Worm (Caenorhabditis elegans): ENCODE results near the gene nspc-16.
A peak's percentile ranks its signal among the peaks of the same experiment; 100 is the strongest.

The nspc-16 gene

ce11 chrX:14492441-14492840 is 30.9 kb upstream of the nspc-16 start:
- TF ChIP-seq unc-130 (tag; optimal IDR thresholded peaks at IDR 0.05): no peak
- peak; percentile 66 for TF ChIP-seq nhr-47 (tag; optimal IDR thresholded peaks at IDR 0.05)
- no peak for TF ChIP-seq mep-1 (tag; optimal IDR thresholded peaks at IDR 0.05)
- peak; percentile 33 for TF ChIP-seq pax-3 (tag; optimal IDR thresholded peaks at IDR 0.05)
- peak; percentile 8 for TF ChIP-seq nhr-11 (tag; optimal IDR thresholded peaks at IDR 0.05)
- TF ChIP-seq fos-1 (tag; optimal IDR thresholded peaks at IDR 0.05): peak; percentile 1
- TF ChIP-seq nhr-12 (tag; optimal IDR thresholded peaks at IDR 0.05): no peak
- TF ChIP-seq efl-3 (GFP tag; optimal IDR thresholded peaks at IDR 0.05): no peak
- TF ChIP-seq swsn-7 (tag; optimal IDR thresholded peaks at IDR 0.05): peak; percentile 16
- no peak for TF ChIP-seq unc-30 (tag; optimal IDR thresholded peaks at IDR 0.05)
- TF ChIP-seq zag-1 (tag; optimal IDR thresholded peaks at IDR 0.05): no peak
- TF ChIP-seq elt-3 (tag; optimal IDR thresholded peaks at IDR 0.05): no peak
- no peak for TF ChIP-seq tlp-1 (tag; optimal IDR thresholded peaks at IDR 0.05)
- TF ChIP-seq pag-3 (tag; optimal IDR thresholded peaks at IDR 0.05; ENCODE audit: borderline replicate concordance, insufficient read depth): no peak
- no peak for TF ChIP-seq irx-1 (tag; optimal IDR thresholded peaks at IDR 0.05)
- no peak for TF ChIP-seq unc-98 (GFP tag; IDR thresholded peaks at IDR 0.05)
- TF ChIP-seq nhr-71 (tag; optimal IDR thresholded peaks at IDR 0.05): peak; percentile 71
- no peak for TF ChIP-seq lin-15B (tag; optimal IDR thresholded peaks at IDR 0.05)
- TF ChIP-seq fkh-8 (tag; optimal IDR thresholded peaks at IDR 0.05): peak; percentile 90

ce11 chrX:14495075-14495474 is 28.3 kb upstream of the nspc-16 start:
- TF ChIP-seq lsy-2 (tag; optimal IDR thresholded peaks at IDR 0.05) (no peak), ceh-63 (GFP tag; optimal IDR thresholded peaks at IDR 0.05) (no peak), hpl-2 (GFP tag; optimal IDR thresholded peaks at IDR 0.05) (no peak), rnt-1 (tag; optimal IDR thresholded peaks at IDR 0.05) (peak; percentile 16), lin-14 (GFP tag; optimal IDR thresholded peaks at IDR 0.05) (peak; percentile 73)

DNA sequence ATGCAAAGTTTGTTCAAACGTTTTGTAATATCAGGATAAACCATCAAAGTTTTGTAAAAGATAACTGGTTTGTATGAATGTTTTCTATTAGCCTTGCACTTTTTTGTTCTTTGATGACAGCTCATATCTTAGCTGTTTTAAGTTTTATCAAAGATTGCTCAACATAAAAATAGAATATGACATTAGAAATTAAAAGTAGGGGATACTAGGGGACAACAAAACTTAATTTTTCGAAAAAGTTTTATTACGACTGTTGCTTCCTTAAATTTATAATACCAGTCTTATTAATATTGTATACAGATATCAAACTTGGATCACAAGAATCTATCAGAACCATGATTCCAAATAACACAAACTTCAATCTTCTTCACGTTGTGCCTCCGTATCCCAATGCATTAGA is 27.6 kb upstream of the nspc-16 start, which contains the start of gene ztf-14:
Gene ztf-14 (plus strand): TSS at position 301 of the 400 bp plus-strand sequence.
- TF ChIP-seq mef-2 (tag; optimal IDR thresholded peaks at IDR 0.05): no peak
- TF ChIP-seq efl-1 (optimal IDR thresholded peaks at IDR 0.05): no peak
- peak in 1 of 2 experiments; percentile 15 for TF ChIP-seq efl-1 (GFP tag; optimal IDR thresholded peaks at IDR 0.05 in 1 of 2)

- TF ChIP-seq ceh-88 (GFP tag; IDR thresholded peaks at IDR 0.05): no peak
- TF ChIP-seq snu-23 (GFP tag; optimal IDR thresholded peaks at IDR 0.05): no peak
- TF ChIP-seq nhr-77 (tag; optimal IDR thresholded peaks at IDR 0.05): no peak
- no peak for TF ChIP-seq mep-1 (tag; optimal IDR thresholded peaks at IDR 0.05)
- TF ChIP-seq ets-5 (GFP tag; IDR thresholded peaks at IDR 0.05): no peak
- TF ChIP-seq nhr-71 (tag; optimal IDR thresholded peaks at IDR 0.05): peak; percentile 22
- TF ChIP-seq aha-1 (tag; optimal IDR thresholded peaks at IDR 0.05): no peak
- peak; percentile 64 for TF ChIP-seq unc-130 (tag; optimal IDR thresholded peaks at IDR 0.05)
- no peak for TF ChIP-seq elt-3 (tag; optimal IDR thresholded peaks at IDR 0.05)
- no peak for TF ChIP-seq efl-1 (optimal IDR thresholded peaks at IDR 0.05)
- no peak for TF ChIP-seq efl-1 (GFP tag; optimal IDR thresholded peaks at IDR 0.05 in 1 of 2)
- peak; percentile 61 for TF ChIP-seq lin-14 (GFP tag; optimal IDR thresholded peaks at IDR 0.05)
- no peak for TF ChIP-seq lin-13 (GFP tag; optimal IDR thresholded peaks at IDR 0.05)
- no peak for TF ChIP-seq nhr-84 (tag; optimal IDR thresholded peaks at IDR 0.05)
- no peak for TF ChIP-seq pag-3 (tag; optimal IDR thresholded peaks at IDR 0.05; ENCODE audit: borderline replicate concordance, insufficient read depth)
- TF ChIP-seq hlh-17 (GFP tag; optimal IDR thresholded peaks at IDR 0.05; ENCODE audit: borderline replicate concordance): no peak
- TF ChIP-seq nhr-12 (tag; optimal IDR thresholded peaks at IDR 0.05): no peak
- no peak for TF ChIP-seq aly-2 (tag; optimal IDR thresholded peaks at IDR 0.05)
- TF ChIP-seq nhr-76 (tag; optimal IDR thresholded peaks at IDR 0.05): no peak
- TF ChIP-seq C16A3.4 (tag; optimal IDR thresholded peaks at IDR 0.05): no peak
- TF ChIP-seq egl-13 (tag; optimal IDR thresholded peaks at IDR 0.05): no peak
- TF ChIP-seq isw-1 (GFP tag; IDR thresholded peaks at IDR 0.05): no peak
- TF ChIP-seq dpl-1 (GFP tag; optimal IDR thresholded peaks at IDR 0.05): no peak
- TF ChIP-seq lsy-2 (tag; optimal IDR thresholded peaks at IDR 0.05): no peak
- no peak for TF ChIP-seq Y116A8C.19 (tag; optimal IDR thresholded peaks at IDR 0.05; ENCODE audit: borderline replicate concordance)
- no peak for TF ChIP-seq unc-30 (tag; optimal IDR thresholded peaks at IDR 0.05)
- peak; percentile 30 for TF ChIP-seq rnt-1 (tag; optimal IDR thresholded peaks at IDR 0.05)
- no peak for TF ChIP-seq zag-1 (tag; optimal IDR thresholded peaks at IDR 0.05)
- TF ChIP-seq sox-4 (tag; optimal IDR thresholded peaks at IDR 0.05): no peak
Observed at ce11 chrX:14496545-14496944, 26.8 kb upstream of the nspc-16 start.
